Fruit fly (Drosophila melanogaster): ENCODE data around the gene Ag5r.

dm6 chrX:14825922-14826617 is 39.7 kb upstream of the Ag5r start, which contains the start of gene rut:
- TF ChIP-seq tx (GFP tag; optimal IDR thresholded peaks at IDR 0.05) (no peak), tup (GFP tag; optimal IDR thresholded peaks at IDR 0.05) (no peak), Hmx (GFP tag; optimal IDR thresholded peaks at IDR 0.05) (no peak)
